Fruit fly (Drosophila melanogaster) whole organism, wandering third instar larva: ENCODE data around the gene CG11726.

ENCODE experiments used
- CG9705 ChIP-seq: fragments of 200-800 bp; sonication (Bioruptor generic); optimal IDR thresholded peaks from 2 replicates; lab custom pipeline; 2018; ENCODE audit warnings: missing biosample characterization, mild to moderate bottlenecking, missing genetic modification characterization
- CrebA ChIP-seq: fragments of 200-800 bp; sonication (Bioruptor generic); optimal IDR thresholded peaks from 2 replicates; lab custom pipeline; 2016; ENCODE audit warnings: missing biosample characterization, mild to moderate bottlenecking, missing genetic modification characterization, borderline replicate concordance
- Dfd ChIP-seq: fragments of >200 bp; optimal IDR thresholded peaks from 2 replicates; lab custom pipeline; 2017; ENCODE audit warnings: missing biosample characterization, missing genetic modification characterization
- Hnf4 ChIP-seq: fragments of 200-800 bp; sonication (Bioruptor generic); optimal IDR thresholded peaks from 2 replicates; lab custom pipeline; 2016; ENCODE audit warnings: missing biosample characterization, mild to moderate bottlenecking, missing genetic modification characterization
- Mio ChIP-seq: sonication (Bioruptor generic); optimal IDR thresholded peaks from 2 replicates; lab custom pipeline; 2016; ENCODE audit warnings: missing biosample characterization, missing genetic modification characterization
- N ChIP-seq: fragments of >200 bp; optimal IDR thresholded peaks from 2 replicates; lab custom pipeline; 2018; ENCODE audit warnings: missing biosample characterization, missing external identifiers, missing genetic modification characterization
- h ChIP-seq: fragments of 200-800 bp; sonication (Bioruptor generic); optimal IDR thresholded peaks from 3 replicates; lab custom pipeline; 2016; ENCODE audit warnings: missing biosample characterization, mild to moderate bottlenecking, missing genetic modification characterization
- psq ChIP-seq: fragments of 200-800 bp; sonication (Bioruptor generic); optimal IDR thresholded peaks from 3 replicates; lab custom pipeline; 2017; ENCODE audit warnings: missing biosample characterization, mild to moderate bottlenecking, missing genetic modification characterization, moderate library complexity
- sv ChIP-seq: fragments of 200-800 bp; sonication (Bioruptor generic); optimal IDR thresholded peaks from 3 replicates; lab custom pipeline; 2016; ENCODE audit warnings: missing biosample characterization, missing genetic modification characterization
- usp ChIP-seq: fragments of >200 bp; optimal IDR thresholded peaks from 2 replicates; lab custom pipeline; 2017; ENCODE audit warnings: missing biosample characterization, missing genetic modification characterization

DNA sequence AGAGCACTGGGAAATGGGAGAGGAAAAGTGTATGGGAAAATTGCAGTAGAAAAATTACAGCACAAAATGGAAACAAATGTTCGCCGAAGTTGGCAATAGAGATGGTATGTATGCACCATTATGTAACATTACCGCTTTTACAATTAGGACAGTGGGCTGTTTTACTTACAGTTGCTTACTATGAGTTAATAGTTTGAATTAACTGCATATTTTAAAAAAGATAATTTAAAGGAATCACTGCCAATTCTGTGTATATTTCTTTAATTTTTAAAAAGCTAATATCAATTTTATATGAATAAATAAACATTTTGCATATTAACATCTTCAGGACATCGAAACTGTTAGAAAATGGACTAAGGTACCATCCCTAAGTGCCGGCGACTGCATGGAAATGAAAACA is 19.2 kb downstream of the CG11726 start:
- TF ChIP-seq sv (GFP tag; lab: Kevin White, UChicago) = no peak
- TF ChIP-seq usp = no peak
- no peak for TF ChIP-seq N (GFP tag; lab: Kevin White, UChicago)
- TF ChIP-seq CG9705 = no peak
- TF ChIP-seq h (GFP tag; lab: Kevin White, UChicago) = no peak
- no peak for TF ChIP-seq psq (GFP tag; lab: Kevin White, UChicago)
- TF ChIP-seq CrebA = no peak
- TF ChIP-seq Mio (GFP tag; lab: Kevin White, UChicago) = no peak
- TF ChIP-seq Hnf4 = no peak
- no peak for TF ChIP-seq Dfd
